Fruit fly (Drosophila melanogaster) whole organism, embryonic: ENCODE data around the gene CG12009.

Experiments
- Bgb ChIP-seq: fragments of 200-800 bp; sonication (Bioruptor generic); IDR thresholded peaks from 2 replicates; pipeline ENCODE4 v1.3.6; 2022; ENCODE audit warnings: missing biosample characterization, missing genetic modification characterization; ENCODE audit not compliant: partially characterized antibody
- CG10274 ChIP-seq: fragments of 200-800 bp; sonication (Bioruptor generic); optimal IDR thresholded peaks from 3 replicates; lab custom pipeline; 2017; ENCODE audit warnings: missing biosample characterization, mild to moderate bottlenecking, missing genetic modification characterization
- CG10979 ChIP-seq: fragments of 200-800 bp; sonication (Bioruptor generic); optimal IDR thresholded peaks from 2 replicates; lab custom pipeline; 2018; ENCODE audit warnings: missing biosample characterization, mild to moderate bottlenecking, missing genetic modification characterization, moderate library complexity
- CG12744 ChIP-seq: fragments of 200-800 bp; sonication (Bioruptor generic); optimal IDR thresholded peaks from 2 replicates; lab custom pipeline; 2016; ENCODE audit warnings: missing biosample characterization, missing genetic modification characterization
- CG13624 ChIP-seq: fragments of 200-800 bp; sonication (Bioruptor generic); optimal IDR thresholded peaks from 2 replicates; lab custom pipeline; 2016; ENCODE audit warnings: missing biosample characterization, missing genetic modification characterization
- CG13894 ChIP-seq: fragments of 200-800 bp; sonication (Bioruptor generic); optimal IDR thresholded peaks from 3 replicates; lab custom pipeline; 2018; ENCODE audit warnings: missing biosample characterization, mild to moderate bottlenecking, missing genetic modification characterization, moderate library complexity
- CG14710 ChIP-seq: fragments of 200-800 bp; sonication (Bioruptor generic); optimal IDR thresholded peaks from 3 replicates; lab custom pipeline; 2019; ENCODE audit warnings: missing biosample characterization, mild to moderate bottlenecking, missing genetic modification characterization, moderate library complexity
- CG15601 ChIP-seq: fragments of 200-800 bp; sonication (Bioruptor generic); optimal IDR thresholded peaks from 3 replicates; lab custom pipeline; 2019; ENCODE audit warnings: missing biosample characterization, mild to moderate bottlenecking, missing genetic modification characterization, moderate library complexity
- CG1832 ChIP-seq: fragments of 200-800 bp; sonication (Bioruptor generic); optimal IDR thresholded peaks from 2 replicates; lab custom pipeline; 2017; ENCODE audit warnings: missing biosample characterization, mild to moderate bottlenecking, missing genetic modification characterization, inconsistent platforms
- CG2678 ChIP-seq: fragments of 200-800 bp; sonication (Bioruptor generic); optimal IDR thresholded peaks from 3 replicates; lab custom pipeline; 2019; ENCODE audit warnings: missing biosample characterization, mild to moderate bottlenecking, missing genetic modification characterization, moderate library complexity
- CG31365 ChIP-seq: fragments of 200-800 bp; sonication (Bioruptor generic); optimal IDR thresholded peaks from 2 replicates; lab custom pipeline; 2018; ENCODE audit warnings: missing biosample characterization, mild to moderate bottlenecking, missing genetic modification characterization
- CG34422 ChIP-seq: fragments of 200-800 bp; sonication (Bioruptor generic); IDR thresholded peaks from 3 replicates; pipeline ENCODE4 v1.3.6; 2022; ENCODE audit warnings: missing biosample characterization, missing genetic modification characterization
- CG3726 ChIP-seq: fragments of 200-800 bp; sonication (Bioruptor generic); IDR thresholded peaks from 3 replicates; pipeline ENCODE4, ENCODE4 v1.3.6; 2022; ENCODE audit warnings: missing biosample characterization, missing genetic modification characterization
- CG3838 ChIP-seq: fragments of 200-800 bp; sonication (Bioruptor generic); optimal IDR thresholded peaks from 3 replicates; lab custom pipeline; 2016; ENCODE audit warnings: missing biosample characterization, missing genetic modification characterization
- CG43689 ChIP-seq: fragments of 200-800 bp; sonication (Bioruptor generic); IDR thresholded peaks from 2 replicates; pipeline ENCODE4 v1.3.6; 2022; ENCODE audit warnings: missing biosample characterization, missing genetic modification characterization
- CG4424 ChIP-seq: fragments of 200-800 bp; sonication (Bioruptor generic); optimal IDR thresholded peaks from 3 replicates; lab custom pipeline; 2016; ENCODE audit warnings: missing biosample characterization, missing genetic modification characterization
- CG6689 ChIP-seq: fragments of 200-800 bp; sonication (Bioruptor generic); IDR thresholded peaks from 2 replicates; pipeline ENCODE4 v1.3.6; 2022; ENCODE audit warnings: missing biosample characterization, missing genetic modification characterization
- CG6854 ChIP-seq: fragments of 200-800 bp; sonication (Bioruptor generic); optimal IDR thresholded peaks from 3 replicates; lab custom pipeline; 2017; ENCODE audit warnings: missing biosample characterization, mild to moderate bottlenecking, missing genetic modification characterization
- CG7928 ChIP-seq: fragments of 200-800 bp; sonication (Bioruptor generic); optimal IDR thresholded peaks from 2 replicates; lab custom pipeline; 2017; ENCODE audit warnings: missing biosample characterization, mild to moderate bottlenecking, missing genetic modification characterization
- CG7987 ChIP-seq: fragments of 200-800 bp; sonication (Bioruptor generic); optimal IDR thresholded peaks from 2 replicates; lab custom pipeline; 2018; ENCODE audit warnings: missing biosample characterization, mild to moderate bottlenecking, missing genetic modification characterization, moderate library complexity
- CG8290 ChIP-seq, 3 experiments: fragments of 200-800 bp; sonication (Bioruptor generic); optimal IDR thresholded peaks; 2 replicates each; lab custom pipeline; 2016 to 2019; ENCODE audit warnings: missing biosample characterization in 3 of 3, missing genetic modification characterization in 3 of 3, mild to moderate bottlenecking in 2 of 3, moderate library complexity in 1 of 3
- ERR ChIP-seq: fragments of 200-800 bp; sonication (Bioruptor generic); optimal IDR thresholded peaks from 2 replicates; lab custom pipeline; 2016; ENCODE audit warnings: missing biosample characterization, missing genetic modification characterization
- Gug ChIP-seq: fragments of 200-800 bp; sonication (Bioruptor generic); IDR thresholded peaks from 4 replicates; pipeline ENCODE4 v1.3.6; 2022; ENCODE audit warnings: missing biosample characterization, missing genetic modification characterization
- HmgD ChIP-seq: fragments of 200-800 bp; sonication (Bioruptor generic); optimal IDR thresholded peaks from 3 replicates; lab custom pipeline; 2016; ENCODE audit warnings: missing biosample characterization, missing genetic modification characterization
- NC2α ChIP-seq: fragments of 200-800 bp; sonication (Bioruptor generic); optimal IDR thresholded peaks from 2 replicates; lab custom pipeline; 2016; ENCODE audit warnings: missing biosample characterization, missing genetic modification characterization
- Oaz ChIP-seq: fragments of 200-800 bp; sonication (Bioruptor generic); IDR thresholded peaks from 2 replicates; pipeline ENCODE4 v1.3.6; 2022; ENCODE audit warnings: missing biosample characterization, missing genetic modification characterization
- Tbp ChIP-seq: fragments of >200 bp; optimal IDR thresholded peaks from 2 replicates; lab custom pipeline; 2018; ENCODE audit warnings: missing biosample characterization, missing genetic modification characterization
- Xrp1 ChIP-seq: fragments of 200-800 bp; sonication (Bioruptor generic); IDR thresholded peaks from 2 replicates; pipeline ENCODE4 v1.3.6; 2022; ENCODE audit warnings: missing biosample characterization, missing genetic modification characterization
- ase ChIP-seq: fragments of 200-800 bp; sonication (Bioruptor generic); IDR thresholded peaks from 3 replicates; pipeline ENCODE4 v1.3.6; 2022; ENCODE audit warnings: missing biosample characterization, missing genetic modification characterization
- chif ChIP-seq, 2 experiments: fragments of 200-800 bp; sonication (Bioruptor generic); optimal IDR thresholded peaks; 3 replicates each; lab custom pipeline; 2016; ENCODE audit warnings: missing biosample characterization in 2 of 2, missing genetic modification characterization in 2 of 2
- chm ChIP-seq: fragments of 200-800 bp; sonication (Bioruptor generic); IDR thresholded peaks from 2 replicates; pipeline ENCODE4 v1.3.6; 2022; ENCODE audit warnings: missing biosample characterization, missing genetic modification characterization
- dati ChIP-seq: fragments of 200-800 bp; sonication (Bioruptor generic); IDR thresholded peaks from 2 replicates; pipeline ENCODE4 v1.3.6; 2022; ENCODE audit warnings: missing biosample characterization, missing genetic modification characterization
- esg ChIP-seq: fragments of 200-800 bp; sonication (Bioruptor generic); conservative IDR thresholded peaks from 2 replicates; pipeline ENCODE4 v1.3.6; 2022; ENCODE audit warnings: missing biosample characterization, missing genetic modification characterization
- ewg ChIP-seq: fragments of 200-800 bp; sonication (Bioruptor generic); optimal IDR thresholded peaks from 3 replicates; lab custom pipeline; 2017; ENCODE audit warnings: mild to moderate bottlenecking, missing biosample characterization, missing genetic modification reagents, missing genetic modification characterization
- gfzf ChIP-seq: fragments of 200-800 bp; sonication (Bioruptor generic); optimal IDR thresholded peaks from 2 replicates; lab custom pipeline; 2016; ENCODE audit warnings: missing biosample characterization, mild to moderate bottlenecking, missing genetic modification characterization, moderate library complexity
- grn ChIP-seq: fragments of 200-800 bp; sonication (Bioruptor generic); optimal IDR thresholded peaks from 3 replicates; lab custom pipeline; 2017; ENCODE audit warnings: missing biosample characterization, missing genetic modification characterization
- gro ChIP-seq: fragments of 200-800 bp; sonication (Bioruptor generic); optimal IDR thresholded peaks from 2 replicates; lab custom pipeline; 2016; ENCODE audit warnings: missing biosample characterization, missing genetic modification characterization
- hth ChIP-seq: fragments of >200 bp; optimal IDR thresholded peaks from 2 replicates; lab custom pipeline; 2017; ENCODE audit warnings: inconsistent platforms
- lbe ChIP-seq: fragments of 200-800 bp; sonication (Bioruptor generic); optimal IDR thresholded peaks from 2 replicates; lab custom pipeline; 2016; ENCODE audit warnings: missing biosample characterization, mild to moderate bottlenecking, missing genetic modification characterization
- lola ChIP-seq, 3 experiments: fragments of >200 bp in 2 of 3; fragments of 200-800 bp in 1 of 3; sonication (Bioruptor generic) in 1 of 3; optimal IDR thresholded peaks; 2 replicates each; lab custom pipeline; 2017 to 2019; ENCODE audit warnings: missing biosample characterization in 3 of 3, missing genetic modification characterization in 3 of 3, mild to moderate bottlenecking in 1 of 3, moderate library complexity in 1 of 3
- lov ChIP-seq, 2 experiments: fragments of 200-800 bp in 1 of 2; fragments of >200 bp in 1 of 2; sonication (Bioruptor generic) in 1 of 2; IDR thresholded peaks in 1 of 2; optimal IDR thresholded peaks in 1 of 2; 2 replicates in 1 of 2; 3 replicates in 1 of 2; pipeline versions ENCODE4 v1.3.6 to Lab custom; 2017 to 2022; ENCODE audit warnings: missing biosample characterization in 1 of 2, missing genetic modification characterization in 1 of 2
- peb ChIP-seq: fragments of 200-800 bp; sonication (Bioruptor generic); IDR thresholded peaks from 2 replicates; pipeline ENCODE4 v1.3.6; 2022; ENCODE audit warnings: missing biosample characterization, missing genetic modification characterization
- phol ChIP-seq: fragments of 200-800 bp; sonication (Bioruptor generic); optimal IDR thresholded peaks from 3 replicates; lab custom pipeline; 2018; ENCODE audit warnings: missing biosample characterization, mild to moderate bottlenecking, missing genetic modification characterization, moderate library complexity
- scrt ChIP-seq: fragments of 200-800 bp; sonication (Bioruptor generic); optimal IDR thresholded peaks from 2 replicates; lab custom pipeline; 2018; ENCODE audit warnings: missing biosample characterization, mild to moderate bottlenecking, missing genetic modification characterization, moderate library complexity
- sima ChIP-seq: fragments of 200-800 bp; sonication (Bioruptor generic); optimal IDR thresholded peaks from 2 replicates; lab custom pipeline; 2016; ENCODE audit warnings: missing biosample characterization, missing genetic modification characterization
- slou ChIP-seq: fragments of 200-800 bp; sonication (Bioruptor generic); optimal IDR thresholded peaks from 3 replicates; lab custom pipeline; 2016; ENCODE audit warnings: missing biosample characterization, missing genetic modification characterization
- sob ChIP-seq: fragments of 200-800 bp; sonication (Bioruptor generic); IDR thresholded peaks from 2 replicates; pipeline ENCODE4 v1.3.6; 2022; ENCODE audit warnings: missing biosample characterization, missing genetic modification characterization
- sqz ChIP-seq: fragments of 200-800 bp; sonication (Bioruptor generic); optimal IDR thresholded peaks from 3 replicates; lab custom pipeline; 2018; ENCODE audit warnings: missing biosample characterization, mild to moderate bottlenecking, missing genetic modification characterization
- usp ChIP-seq: fragments of >200 bp; optimal IDR thresholded peaks from 2 replicates; lab custom pipeline; 2017; ENCODE audit warnings: missing biosample characterization, missing genetic modification characterization
- vnd ChIP-seq: fragments of 200-800 bp; sonication (Bioruptor generic); IDR thresholded peaks from 3 replicates; pipeline ENCODE4 v1.3.6; 2022; ENCODE audit warnings: missing biosample characterization, missing genetic modification characterization; ENCODE audit not compliant: partially characterized antibody

The CG12009 gene

DNA sequence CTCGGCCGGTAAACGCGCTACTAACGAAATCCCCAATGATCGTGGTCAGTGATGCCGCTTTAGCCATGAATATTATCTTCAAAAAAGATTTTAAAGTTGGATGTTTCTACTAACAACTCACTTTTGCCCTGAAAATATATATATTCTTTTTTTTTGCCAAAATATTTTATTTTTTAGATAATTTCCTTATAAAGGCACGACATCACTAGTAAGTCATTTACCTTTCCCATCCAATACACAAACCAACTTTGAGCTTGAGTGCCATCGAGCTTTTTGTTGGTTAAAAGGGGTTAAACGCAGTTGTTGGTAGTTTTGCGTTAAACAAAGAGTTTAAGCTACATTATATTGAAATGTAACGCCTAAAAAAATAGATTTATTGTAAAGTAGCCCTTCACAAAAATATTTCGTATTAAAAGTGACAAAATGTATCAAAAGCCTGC, 11.8 kb downstream of the CG12009 start, which contains the start of gene CG14968 (continued):
- TF ChIP-seq peb, result peak; percentile 91
- TF ChIP-seq CG8290 (GFP tag; optimal IDR thresholded peaks at IDR 0.05; lab: Kevin White, UChicago), result peak; percentile 74
- TF ChIP-seq CG8290 (tag; optimal IDR thresholded peaks at IDR 0.05; lab: Kevin White, UChicago), result peak in 1 of 2 experiments; percentile 77
- TF ChIP-seq CG7987, result peak; percentile 88
- peak; percentile 88 for TF ChIP-seq CG10979
- TF ChIP-seq HmgD (GFP tag; lab: Kevin White, UChicago), result no peak
- TF ChIP-seq Xrp1 (GFP tag; lab: Robert Waterston, UW), result peak; percentile 95
- TF ChIP-seq CG13624 (GFP tag; lab: Kevin White, UChicago), result peak; percentile 79
- TF ChIP-seq Gug, result peak; percentile 86
- peak; percentile 94 for TF ChIP-seq CG13894 (tag; lab: Kevin White, UChicago)
- TF ChIP-seq CG14710, result peak; percentile 86
- peak; percentile 93 for TF ChIP-seq CG4424
- TF ChIP-seq Bgb (GFP tag; lab: Robert Waterston, UW), result no peak
- peak; percentile 96 for TF ChIP-seq lbe
- TF ChIP-seq esg, result peak; percentile 95
- peak; percentile 98 for TF ChIP-seq sob (GFP tag; lab: Robert Waterston, UW)
- peak; percentile 70 for TF ChIP-seq sqz (GFP tag; lab: Kevin White, UChicago)
- TF ChIP-seq CG34422 (GFP tag; lab: Robert Waterston, UW), result peak; percentile 97
- peak; percentile 96 for TF ChIP-seq Oaz (GFP tag; lab: Robert Waterston, UW)
- TF ChIP-seq CG6689, result peak; percentile 93
- TF ChIP-seq phol (tag; lab: Kevin White, UChicago), result peak; percentile 93
- TF ChIP-seq CG2678, result peak; percentile 97
- TF ChIP-seq CG3726 (GFP tag; lab: Robert Waterston, UW), result peak; percentile 87
- peak; percentile 94 for TF ChIP-seq CG43689 (GFP tag; lab: Robert Waterston, UW)
- TF ChIP-seq gfzf (GFP tag; lab: Kevin White, UChicago), result peak; percentile 33
- no peak for TF ChIP-seq hth
- TF ChIP-seq grn, result peak; percentile 51
- peak; percentile 89 for TF ChIP-seq CG15601 (tag; lab: Kevin White, UChicago)
- TF ChIP-seq ERR (GFP tag; lab: Kevin White, UChicago), result peak; percentile 73
- peak; percentile 62 for TF ChIP-seq CG12744 (GFP tag; lab: Kevin White, UChicago)
- TF ChIP-seq lola (GFP tag; optimal IDR thresholded peaks at IDR 0.05; lab: Kevin White, UChicago), result peak in 1 of 3 experiments; percentile 86
- TF ChIP-seq ewg (GFP tag; lab: Kevin White, UChicago), result peak; percentile 80
- peak; percentile 13 for TF ChIP-seq NC2α (GFP tag; lab: Kevin White, UChicago)
- TF ChIP-seq CG10274 (GFP tag; lab: Kevin White, UChicago), result peak; percentile 71
- peak; percentile 41 to 67 for TF ChIP-seq chif (GFP tag; optimal IDR thresholded peaks at IDR 0.05; lab: Kevin White, UChicago)
- TF ChIP-seq slou (GFP tag; lab: Kevin White, UChicago), result peak; percentile 83
- peak; percentile 70 for TF ChIP-seq CG7928 (GFP tag; lab: Kevin White, UChicago)
- TF ChIP-seq sima (GFP tag; lab: Kevin White, UChicago), result peak; percentile 69
- TF ChIP-seq chm (GFP tag; lab: Robert Waterston, UW), result peak; percentile 95
- TF ChIP-seq Tbp (GFP tag; lab: Kevin White, UChicago), result no peak
- no peak for TF ChIP-seq CG1832 (GFP tag; lab: Kevin White, UChicago)
- TF ChIP-seq ase (GFP tag; lab: Robert Waterston, UW), result peak; percentile 96
- peak; percentile 66 for TF ChIP-seq CG3838 (GFP tag; lab: Kevin White, UChicago)
- peak; percentile 90 for TF ChIP-seq scrt (GFP tag; lab: Kevin White, UChicago)
- TF ChIP-seq usp (GFP tag; lab: Kevin White, UChicago), result no peak
- no peak for TF ChIP-seq lov (optimal IDR thresholded peaks at IDR 0.05; lab: Kevin White, UChicago)
- TF ChIP-seq lov (GFP tag; IDR thresholded peaks at IDR 0.05; lab: Robert Waterston, UW), result peak; percentile 93
- TF ChIP-seq gro (GFP tag; lab: Kevin White, UChicago), result peak; percentile 75
- TF ChIP-seq CG31365, result peak; percentile 73
- no peak for TF ChIP-seq vnd (GFP tag; lab: Robert Waterston, UW)
- peak; percentile 86 for TF ChIP-seq CG6854 (GFP tag; lab: Kevin White, UChicago)
- TF ChIP-seq dati (GFP tag; lab: Robert Waterston, UW), result peak; percentile 90
